Fruit fly (Drosophila melanogaster) whole organism, prepupa: Measurements from ENCODE around the gene Marcal1.

Source experiments
- Blimp-1 ChIP-seq: fragments of 200-800 bp; sonication (Bioruptor generic); optimal IDR thresholded peaks from 3 replicates; lab custom pipeline; 2017; ENCODE audit warnings: missing biosample characterization, missing genetic modification characterization, mild to moderate bottlenecking, moderate library complexity, missing genetic modification reagents
- CG10669 ChIP-seq: fragments of 200-800 bp; sonication (Bioruptor generic); optimal IDR thresholded peaks from 3 replicates; lab custom pipeline; 2018; ENCODE audit warnings: missing biosample characterization, mild to moderate bottlenecking, missing genetic modification characterization, moderate library complexity
- CG11294 ChIP-seq: fragments of 200-800 bp; sonication (Bioruptor generic); IDR thresholded peaks from 2 replicates; pipeline ENCODE4 v1.3.6; 2022; ENCODE audit warnings: missing biosample characterization, missing genetic modification characterization
- CG11762 ChIP-seq: fragments of 200-800 bp; sonication (Bioruptor generic); optimal IDR thresholded peaks from 3 replicates; lab custom pipeline; 2016; ENCODE audit warnings: missing biosample characterization, missing genetic modification characterization; ENCODE audit not compliant: insufficient read depth
- CG11902 ChIP-seq: fragments of 200-800 bp; sonication (Bioruptor generic); optimal IDR thresholded peaks from 3 replicates; lab custom pipeline; 2016; ENCODE audit warnings: missing biosample characterization, missing genetic modification characterization
- CG16779 ChIP-seq: fragments of 200-800 bp; sonication (Bioruptor generic); optimal IDR thresholded peaks from 3 replicates; lab custom pipeline; 2017; ENCODE audit warnings: missing biosample characterization, mild to moderate bottlenecking, missing genetic modification characterization
- CG3032 ChIP-seq: fragments of 200-800 bp; optimal IDR thresholded peaks from 2 replicates; lab custom pipeline; 2019; ENCODE audit warnings: missing biosample characterization, mild to moderate bottlenecking, missing genetic modification characterization, moderate library complexity
- CG32006 ChIP-seq: fragments of 200-800 bp; sonication (Bioruptor generic); optimal IDR thresholded peaks from 3 replicates; lab custom pipeline; 2017; ENCODE audit warnings: missing biosample characterization, mild to moderate bottlenecking, missing genetic modification characterization
- CG34406 ChIP-seq: fragments of 200-800 bp; sonication (Bioruptor generic); optimal IDR thresholded peaks from 3 replicates; lab custom pipeline; 2016; ENCODE audit warnings: missing biosample characterization, missing genetic modification characterization
- CG3919 ChIP-seq: fragments of 200-800 bp; sonication (Bioruptor generic); optimal IDR thresholded peaks from 3 replicates; lab custom pipeline; 2016; ENCODE audit warnings: missing biosample characterization, missing genetic modification characterization
- CG4318 ChIP-seq: fragments of 200-800 bp; sonication (Bioruptor generic); optimal IDR thresholded peaks from 3 replicates; lab custom pipeline; 2017; ENCODE audit warnings: missing biosample characterization, mild to moderate bottlenecking, missing genetic modification characterization
- CG6276 ChIP-seq: fragments of 200-800 bp; sonication (Bioruptor generic); optimal IDR thresholded peaks from 2 replicates; lab custom pipeline; 2017; ENCODE audit warnings: missing biosample characterization, mild to moderate bottlenecking, missing genetic modification characterization
- CG6808 ChIP-seq: fragments of 200-800 bp; sonication (Bioruptor generic); optimal IDR thresholded peaks from 3 replicates; lab custom pipeline; 2017; ENCODE audit warnings: missing biosample characterization, missing genetic modification characterization, mild to moderate bottlenecking, moderate library complexity, missing genetic modification reagents
- CG7368 ChIP-seq: fragments of 200-800 bp; sonication (Bioruptor generic); optimal IDR thresholded peaks from 3 replicates; lab custom pipeline; 2016; ENCODE audit warnings: missing biosample characterization, missing genetic modification characterization
- CG8119 ChIP-seq: fragments of 200-800 bp; sonication (Bioruptor generic); IDR thresholded peaks from 3 replicates; pipeline ENCODE4 v1.3.6; 2022; ENCODE audit warnings: missing biosample characterization, missing genetic modification characterization
- CG8319 ChIP-seq: fragments of 200-800 bp; sonication (Bioruptor generic); optimal IDR thresholded peaks from 3 replicates; lab custom pipeline; 2016; ENCODE audit warnings: missing biosample characterization, missing genetic modification characterization
- CG9139 ChIP-seq: fragments of 200-800 bp; sonication (Bioruptor generic); optimal IDR thresholded peaks from 3 replicates; lab custom pipeline; 2017; ENCODE audit warnings: missing biosample characterization, mild to moderate bottlenecking, missing genetic modification characterization
- Eip93F ChIP-seq: fragments of 200-800 bp; sonication (Bioruptor generic); optimal IDR thresholded peaks from 2 replicates; lab custom pipeline; 2016; ENCODE audit warnings: missing biosample characterization, mild to moderate bottlenecking, missing genetic modification characterization
- Ets21C ChIP-seq: fragments of 200-800 bp; sonication (Bioruptor generic); optimal IDR thresholded peaks from 3 replicates; lab custom pipeline; 2016; ENCODE audit warnings: missing biosample characterization, missing genetic modification characterization
- Gug ChIP-seq: fragments of 200-800 bp; sonication (Bioruptor generic); IDR thresholded peaks from 2 replicates; pipeline ENCODE4 v1.3.6; 2022; ENCODE audit warnings: missing biosample characterization, missing genetic modification characterization
- Hr38 ChIP-seq: sonication (Bioruptor generic); optimal IDR thresholded peaks from 2 replicates; lab custom pipeline; 2016; ENCODE audit warnings: missing biosample characterization, missing genetic modification characterization
- Hr39 ChIP-seq: fragments of 200-800 bp; sonication (Bioruptor generic); optimal IDR thresholded peaks from 2 replicates; lab custom pipeline; 2016; ENCODE audit warnings: missing biosample characterization, missing genetic modification characterization
- Hr4 ChIP-seq: fragments of 200-800 bp; sonication (Bioruptor generic); optimal IDR thresholded peaks from 3 replicates; lab custom pipeline; 2016; ENCODE audit warnings: missing biosample characterization, missing genetic modification characterization
- Lpt ChIP-seq: fragments of 200-800 bp; sonication (Bioruptor generic); optimal IDR thresholded peaks from 3 replicates; lab custom pipeline; 2016; ENCODE audit warnings: missing biosample characterization, missing genetic modification characterization
- Met ChIP-seq: fragments of 200-800 bp; sonication (Bioruptor generic); optimal IDR thresholded peaks from 3 replicates; lab custom pipeline; 2016; ENCODE audit warnings: missing biosample characterization, missing genetic modification characterization
- OdsH ChIP-seq: fragments of 200-800 bp; sonication (Bioruptor generic); optimal IDR thresholded peaks from 3 replicates; lab custom pipeline; 2016; ENCODE audit warnings: missing biosample characterization, missing genetic modification characterization
- Smox ChIP-seq: fragments of 200-800 bp; sonication (Bioruptor generic); optimal IDR thresholded peaks from 3 replicates; lab custom pipeline; 2016; ENCODE audit warnings: missing biosample characterization, missing genetic modification characterization
- Sox102F ChIP-seq: fragments of 200-800 bp; sonication (Bioruptor generic); optimal IDR thresholded peaks from 2 replicates; lab custom pipeline; 2016; ENCODE audit warnings: missing biosample characterization, mild to moderate bottlenecking, missing genetic modification characterization
- Sox14 ChIP-seq: fragments of 200-800 bp; sonication (Bioruptor generic); optimal IDR thresholded peaks from 3 replicates; lab custom pipeline; 2016; ENCODE audit warnings: missing biosample characterization, missing genetic modification characterization
- Sox15 ChIP-seq: fragments of 200-800 bp; sonication (Bioruptor generic); optimal IDR thresholded peaks from 3 replicates; lab custom pipeline; 2016; ENCODE audit warnings: missing biosample characterization, missing genetic modification characterization
- acj6 ChIP-seq: fragments of 200-800 bp; sonication (Bioruptor generic); optimal IDR thresholded peaks from 3 replicates; lab custom pipeline; 2016; ENCODE audit warnings: missing biosample characterization, missing genetic modification characterization
- cyc ChIP-seq: fragments of 200-800 bp; sonication (Bioruptor generic); optimal IDR thresholded peaks from 3 replicates; lab custom pipeline; 2016; ENCODE audit warnings: missing biosample characterization, missing genetic modification characterization
- dac ChIP-seq: fragments of 200-800 bp; sonication (Bioruptor generic); optimal IDR thresholded peaks from 2 replicates; lab custom pipeline; 2017; ENCODE audit warnings: missing biosample characterization, mild to moderate bottlenecking, missing genetic modification characterization
- dsx ChIP-seq: fragments of 200-800 bp; optimal IDR thresholded peaks from 3 replicates; lab custom pipeline; 2019; ENCODE audit warnings: missing biosample characterization, mild to moderate bottlenecking, missing genetic modification characterization, moderate library complexity; ENCODE audit not compliant: poor library complexity, severe bottlenecking
- esn ChIP-seq: fragments of 200-800 bp; sonication (Bioruptor generic); optimal IDR thresholded peaks from 2 replicates; lab custom pipeline; 2016; ENCODE audit warnings: missing biosample characterization, mild to moderate bottlenecking, missing genetic modification characterization, moderate library complexity
- fd59A ChIP-seq: fragments of 200-800 bp; sonication (Bioruptor generic); optimal IDR thresholded peaks from 2 replicates; lab custom pipeline; 2017; ENCODE audit warnings: missing biosample characterization, mild to moderate bottlenecking, missing genetic modification characterization, missing genetic modification reagents
- fd85E ChIP-seq: fragments of 200-800 bp; sonication (Bioruptor generic); optimal IDR thresholded peaks from 3 replicates; lab custom pipeline; 2016; ENCODE audit warnings: missing biosample characterization, missing genetic modification characterization
- lz ChIP-seq: fragments of 200-800 bp; sonication (Bioruptor generic); optimal IDR thresholded peaks from 3 replicates; lab custom pipeline; 2016; ENCODE audit warnings: missing biosample characterization, missing genetic modification characterization
- net ChIP-seq: fragments of 200-800 bp; sonication (Bioruptor generic); optimal IDR thresholded peaks from 3 replicates; lab custom pipeline; 2016; ENCODE audit warnings: missing biosample characterization, missing genetic modification characterization
- pdm3 ChIP-seq: fragments of 200-800 bp; sonication (Bioruptor generic); optimal IDR thresholded peaks from 3 replicates; lab custom pipeline; 2016; ENCODE audit warnings: missing biosample characterization, missing genetic modification characterization
- salr ChIP-seq, 2 experiments: fragments of 200-800 bp; sonication (Bioruptor generic); optimal IDR thresholded peaks; 3 replicates each; lab custom pipeline; 2016 to 2018; ENCODE audit warnings: missing biosample characterization in 2 of 2, missing genetic modification characterization in 2 of 2, mild to moderate bottlenecking in 1 of 2
- ss ChIP-seq, 2 experiments: fragments of 200-800 bp; sonication (Bioruptor generic); optimal IDR thresholded peaks; 2 replicates in 1 of 2; 3 replicates in 1 of 2; lab custom pipeline; 2017 to 2018; ENCODE audit warnings: mild to moderate bottlenecking in 2 of 2, missing biosample characterization in 2 of 2, missing genetic modification characterization in 2 of 2, moderate library complexity in 1 of 2
- svp ChIP-seq: fragments of 200-800 bp; sonication (Bioruptor generic); peaks from one replicate; lab custom pipeline; 2016; ENCODE audit warnings: missing biosample characterization, missing genetic modification characterization
- vri ChIP-seq: fragments of 200-800 bp; sonication (Bioruptor generic); optimal IDR thresholded peaks from 3 replicates; lab custom pipeline; 2016; ENCODE audit warnings: missing biosample characterization, mild to moderate bottlenecking, missing genetic modification characterization

Marcal1 gene

dm6 chr2L:4976988-4977551, 21.8 kb downstream of the Marcal1 start, which contains the start of the genes Gmd and CG3792 (continued):
- TF ChIP-seq net (GFP tag; lab: Kevin White, UChicago) = no peak
- TF ChIP-seq CG8119 = peak; percentile 94
- TF ChIP-seq salr (GFP tag; optimal IDR thresholded peaks at IDR 0.05; lab: Kevin White, UChicago) = peak in 1 of 2 experiments; percentile 80
- no peak for TF ChIP-seq Ets21C
- TF ChIP-seq Blimp-1 (GFP tag; lab: Kevin White, UChicago) = peak; percentile 81
- TF ChIP-seq acj6 = peak; percentile 96
- no peak for TF ChIP-seq Sox102F
- TF ChIP-seq Lpt (GFP tag; lab: Kevin White, UChicago) = peak; percentile 90
- TF ChIP-seq Sox15 = peak; percentile 91
- peak; percentile 74 for TF ChIP-seq Hr38 (GFP tag; lab: Kevin White, UChicago)
- no peak for TF ChIP-seq Smox (GFP tag; lab: Kevin White, UChicago)
- no peak for TF ChIP-seq CG32006
- TF ChIP-seq CG4318 (GFP tag; lab: Kevin White, UChicago) = no peak
- no peak for TF ChIP-seq CG3919
- TF ChIP-seq dsx (GFP tag; lab: Kevin White, UChicago) = peak; percentile 91
- peak; percentile 95 for TF ChIP-seq CG3032 (tag; lab: Kevin White, UChicago)
- no peak for TF ChIP-seq CG10669 (GFP tag; lab: Kevin White, UChicago)
- TF ChIP-seq CG6276 = no peak
- TF ChIP-seq lz = peak; percentile 94
- TF ChIP-seq CG8319 (GFP tag; lab: Kevin White, UChicago) = peak; percentile 93
- TF ChIP-seq CG11762 = peak; percentile 93
- TF ChIP-seq CG16779 (tag; lab: Kevin White, UChicago) = no peak
- peak; percentile 95 for TF ChIP-seq Sox14 (GFP tag; lab: Kevin White, UChicago)
- TF ChIP-seq esn = peak; percentile 96
- TF ChIP-seq pdm3 (GFP tag; lab: Kevin White, UChicago) = no peak
- no peak for TF ChIP-seq svp (GFP tag; lab: Kevin White, UChicago)
- TF ChIP-seq Hr39 = peak; percentile 94
- TF ChIP-seq Hr4 (GFP tag; lab: Kevin White, UChicago) = no peak
- peak; percentile 95 for TF ChIP-seq cyc (GFP tag; lab: Kevin White, UChicago)
- no peak for TF ChIP-seq ss (GFP tag; optimal IDR thresholded peaks at IDR 0.05; lab: Kevin White, UChicago)
- peak; percentile 65 for TF ChIP-seq dac (GFP tag; lab: Kevin White, UChicago)
- no peak for TF ChIP-seq CG6808 (GFP tag; lab: Kevin White, UChicago)

dm6 chr2L:4979138-4979537, 23.8 kb downstream of the Marcal1 start, which contains the start of gene CG8891:
Gene CG8891, minus strand, starts transcription at chr2L:4979379.
- TF ChIP-seq CG3032 (tag; lab: Kevin White, UChicago) (no peak), Eip93F (GFP tag; lab: Kevin White, UChicago) (no peak), CG7368 (GFP tag; lab: Kevin White, UChicago) (no peak), ss (GFP tag; optimal IDR thresholded peaks at IDR 0.05; lab: Kevin White, UChicago) (no peak), CG11294 (GFP tag; lab: Robert Waterston, UW) (no peak)

- TF ChIP-seq CG8119 (peak; percentile 88), vri (GFP tag; lab: Kevin White, UChicago) (peak; percentile 95), Gug (peak; percentile 94), CG32006 (peak; percentile 97), Ets21C (peak; percentile 97), OdsH (peak; percentile 99), CG34406 (GFP tag; lab: Kevin White, UChicago) (peak; percentile 94), fd85E (peak; percentile 90), lz (peak; percentile 98), fd59A (peak; percentile 96), Met (GFP tag; lab: Kevin White, UChicago) (peak; percentile 95), pdm3 (GFP tag; lab: Kevin White, UChicago) (peak; percentile 98), cyc (GFP tag; lab: Kevin White, UChicago) (peak; percentile 98), Eip93F (GFP tag; lab: Kevin White, UChicago) (peak; percentile 87), CG9139 (GFP tag; lab: Kevin White, UChicago) (peak; percentile 80), CG16779 (tag; lab: Kevin White, UChicago) (peak; percentile 82), CG6276 (peak; percentile 81), Sox102F (peak; percentile 96), acj6 (peak; percentile 98), dac (GFP tag; lab: Kevin White, UChicago) (peak; percentile 96), CG11902 (GFP tag; lab: Kevin White, UChicago) (peak; percentile 98), ss (GFP tag; optimal IDR thresholded peaks at IDR 0.05; lab: Kevin White, UChicago) (peak; percentile 85 to 95), dsx (GFP tag; lab: Kevin White, UChicago) (peak; percentile 89), Hr4 (GFP tag; lab: Kevin White, UChicago) (peak; percentile 96), CG8319 (GFP tag; lab: Kevin White, UChicago) (peak; percentile 96)
These were observed 26.1 kb downstream of the Marcal1 start, which contains the start of the genes CG8892 and CG34126 for dm6 chr2L:4981278-4981966. Gene CG8892, minus strand, starts transcription at chr2L:4981592. Gene CG34126, plus strand, starts transcription at chr2L:4981614.
